Worm (Caenorhabditis elegans): Measurements from ENCODE around the gene npr-10.

ce11 chrX:13006734-13007133 is 25.8 kb downstream of the npr-10 start:
- no peak for TF ChIP-seq ceh-9 (tag; optimal IDR thresholded peaks at IDR 0.05)
- TF ChIP-seq hlh-13 (GFP tag; optimal IDR thresholded peaks at IDR 0.05), result no peak

All from whole organism, late embryonic.